Worm (Caenorhabditis elegans) whole organism, L4 larva: ENCODE results near the gene ZK863.1.

Experiments
- R02D3.7 ChIP-seq: fragments of 150-350 bp; sonication (generic microtip); optimal IDR thresholded peaks from 3 replicates; lab custom pipeline; 2014; ENCODE audit warnings: missing biosample characterization, missing genetic modification characterization
- ama-1 ChIP-seq: fragments of 150-350 bp; optimal IDR thresholded peaks from 2 replicates; lab custom pipeline; 2014; ENCODE audit warnings: inconsistent platforms, mixed read lengths
- lin-13 ChIP-seq: fragments of 150-350 bp; optimal IDR thresholded peaks from 2 replicates; lab custom pipeline; 2014; ENCODE audit warnings: missing biosample characterization, missing genetic modification reagents, missing genetic modification characterization

ce11 chrV:12170114-12170513, at the start of gene ZK863.1:
- no peak for TF ChIP-seq R02D3.7 (tag; lab: Kevin White, UChicago)
- no peak for TF ChIP-seq lin-13 (GFP tag; lab: Kevin White, UChicago)
- TF ChIP-seq ama-1 (lab: Kevin White, UChicago): no peak
